Worm (Caenorhabditis elegans): Measurements from ENCODE around the gene efr-3.

DNA sequence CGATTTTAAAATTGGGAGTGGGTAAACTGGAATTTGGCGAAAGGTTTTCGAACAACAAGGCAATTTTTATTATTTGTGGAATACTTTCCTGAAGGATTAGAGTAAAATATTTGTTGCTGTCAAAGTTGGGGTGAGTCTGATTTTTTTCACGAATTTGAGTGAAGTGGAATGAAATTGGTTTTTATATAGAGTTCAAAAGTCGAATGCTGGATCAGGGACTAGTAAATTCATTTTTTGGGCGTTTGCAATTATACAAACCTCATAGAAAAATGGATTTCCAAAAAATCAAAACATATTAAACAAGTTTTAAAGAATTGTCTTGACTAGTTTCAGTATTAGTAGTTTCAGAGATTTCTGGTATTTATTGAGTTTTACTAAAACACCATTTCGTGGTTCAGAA, 19.0 kb upstream of the efr-3 start, which contains the start of gene C32D5.7:
- TF ChIP-seq egl-27 (tag; optimal IDR thresholded peaks at IDR 0.05) = no peak
- no peak for TF ChIP-seq egl-43 (GFP tag; IDR thresholded peaks at IDR 0.05)
- TF ChIP-seq pha-4 (GFP tag; IDR thresholded peaks at IDR 0.05) = no peak
- TF ChIP-seq pha-4 (tag; optimal IDR thresholded peaks at IDR 0.05) = no peak
- no peak for TF ChIP-seq zag-1 (tag; optimal IDR thresholded peaks at IDR 0.05)
- TF ChIP-seq lin-15B (tag; optimal IDR thresholded peaks at IDR 0.05) = no peak
- no peak for TF ChIP-seq zfp-3 (GFP tag; conservative IDR thresholded peaks at IDR 0.05)
- TF ChIP-seq ama-1 (optimal IDR thresholded peaks at IDR 0.05) = no peak
